Worm (Caenorhabditis elegans) whole organism, young adult: Measurements from ENCODE around the gene rab-6.1.

Experiments used
- B0261.1 ChIP-seq: sonication (generic microtip); optimal IDR thresholded peaks from 2 replicates; lab custom pipeline; 2016; ENCODE audit warnings: mild to moderate bottlenecking, missing genetic modification characterization, moderate library complexity, missing compliant biosample characterization
- B0336.3 ChIP-seq: fragments of 200-800 bp; sonication (Bioruptor generic); IDR thresholded peaks from 2 replicates; pipeline ENCODE4 v1.3.6; 2022; ENCODE audit warnings: missing genetic modification characterization, missing compliant biosample characterization
- C06A6.2 ChIP-seq: fragments of 200-800 bp; sonication (Bioruptor generic); conservative IDR thresholded peaks from 2 replicates; pipeline ENCODE4 v1.3.6; 2022; ENCODE audit warnings: missing genetic modification characterization, missing compliant biosample characterization
- C17E4.6 ChIP-seq: fragments of 200-800 bp; sonication (Bioruptor generic); IDR thresholded peaks from 2 replicates; pipeline ENCODE4 v1.3.6; 2022; ENCODE audit warnings: missing genetic modification reagents, missing genetic modification characterization, missing compliant biosample characterization
- F10E7.11 ChIP-seq: sonication (generic microtip); optimal IDR thresholded peaks from 2 replicates; lab custom pipeline; 2017; ENCODE audit warnings: mild to moderate bottlenecking, missing genetic modification characterization, moderate library complexity, missing compliant biosample characterization
- F57A8.1 ChIP-seq: fragments of 200-800 bp; sonication (Bioruptor generic); optimal IDR thresholded peaks from 2 replicates; lab custom pipeline; 2018; ENCODE audit warnings: mild to moderate bottlenecking, missing genetic modification characterization, moderate library complexity, missing compliant biosample characterization
- K11D2.4 ChIP-seq: fragments of 200-800 bp; sonication (Bioruptor generic); IDR thresholded peaks from 2 replicates; pipeline ENCODE4 v1.3.6; 2022; ENCODE audit warnings: missing genetic modification reagents, missing genetic modification characterization, missing compliant biosample characterization
- K12H6.12 ChIP-seq: fragments of 200-800 bp; sonication (Bioruptor generic); optimal IDR thresholded peaks from 2 replicates; lab custom pipeline; 2018; ENCODE audit warnings: mild to moderate bottlenecking, missing genetic modification characterization, missing compliant biosample characterization
- Y67H2A.10 ChIP-seq: fragments of 200-800 bp; sonication (Bioruptor generic); conservative IDR thresholded peaks from 2 replicates; pipeline ENCODE4 v1.3.6; 2022; ENCODE audit warnings: missing genetic modification reagents, missing genetic modification characterization, missing compliant biosample characterization
- Y79H2A.3 ChIP-seq: fragments of 200-800 bp; sonication (Bioruptor generic); conservative IDR thresholded peaks from 2 replicates; pipeline ENCODE4 v1.3.6; 2022; ENCODE audit warnings: missing genetic modification reagents, missing genetic modification characterization, missing compliant biosample characterization
- Y95B8A.8 ChIP-seq: fragments of 200-800 bp; sonication (Bioruptor generic); IDR thresholded peaks from 2 replicates; pipeline ENCODE4 v1.3.6; 2022; ENCODE audit warnings: missing genetic modification reagents, missing genetic modification characterization, missing compliant biosample characterization
- aptf-2 ChIP-seq: fragments of 200-800 bp; sonication (Bioruptor generic); conservative IDR thresholded peaks from 2 replicates; pipeline ENCODE4 v1.3.6; 2022; ENCODE audit warnings: missing genetic modification reagents, missing genetic modification characterization, missing compliant biosample characterization
- atf-7 ChIP-seq: sonication (generic microtip); optimal IDR thresholded peaks from 2 replicates; lab custom pipeline; 2017; ENCODE audit warnings: mild to moderate bottlenecking, missing genetic modification characterization, missing compliant biosample characterization
- attf-3 ChIP-seq: fragments of 200-800 bp; sonication (Bioruptor generic); conservative IDR thresholded peaks from 2 replicates; pipeline ENCODE4 v1.3.6; 2022; ENCODE audit warnings: missing genetic modification reagents, missing genetic modification characterization, missing compliant biosample characterization
- attf-6 ChIP-seq: fragments of 200-800 bp; sonication (Bioruptor generic); IDR thresholded peaks from 2 replicates; pipeline ENCODE4 v1.3.6; 2022; ENCODE audit warnings: missing genetic modification reagents, missing genetic modification characterization, missing compliant biosample characterization
- bed-2 ChIP-seq: fragments of 200-800 bp; sonication (Bioruptor generic); IDR thresholded peaks from 2 replicates; pipeline ENCODE4 v1.3.6; 2022; ENCODE audit warnings: missing genetic modification reagents, missing genetic modification characterization, missing compliant biosample characterization
- cebp-1 ChIP-seq, 2 experiments: fragments of 200-800 bp in 1 of 2; sonication (Bioruptor generic) in 1 of 2; sonication (generic microtip) in 1 of 2; IDR thresholded peaks in 1 of 2; optimal IDR thresholded peaks in 1 of 2; 2 replicates each; pipeline versions ENCODE4 v1.3.6 to Lab custom; 2017 to 2022; ENCODE audit warnings: missing compliant biosample characterization in 2 of 2, missing genetic modification characterization in 2 of 2, mild to moderate bottlenecking in 1 of 2, missing genetic modification reagents in 1 of 2, moderate library complexity in 1 of 2
- ceh-100 ChIP-seq: fragments of 200-800 bp; sonication (Bioruptor generic); IDR thresholded peaks from 2 replicates; pipeline ENCODE4 v1.3.6; 2022; ENCODE audit warnings: missing genetic modification reagents, missing genetic modification characterization, missing compliant biosample characterization
- ceh-27 ChIP-seq: fragments of 200-800 bp; sonication (Bioruptor generic); optimal IDR thresholded peaks from 2 replicates; lab custom pipeline; 2018; ENCODE audit warnings: mild to moderate bottlenecking, missing genetic modification characterization, moderate library complexity, missing compliant biosample characterization
- ceh-79 ChIP-seq: sonication (generic microtip); optimal IDR thresholded peaks from 2 replicates; lab custom pipeline; 2017; ENCODE audit warnings: mild to moderate bottlenecking, missing genetic modification characterization, missing compliant biosample characterization
- chd-7 ChIP-seq: sonication (generic microtip); optimal IDR thresholded peaks from 2 replicates; lab custom pipeline; 2016; ENCODE audit warnings: mild to moderate bottlenecking, missing genetic modification characterization, moderate library complexity, missing compliant biosample characterization
- die-1 ChIP-seq: sonication (generic microtip); optimal IDR thresholded peaks from 2 replicates; lab custom pipeline; 2016; ENCODE audit warnings: missing genotype, mild to moderate bottlenecking, missing genetic modification characterization, missing compliant biosample characterization
- dox-1 ChIP-seq: fragments of 200-800 bp; sonication (Bioruptor generic); IDR thresholded peaks from 2 replicates; pipeline ENCODE4 v1.3.6; 2022; ENCODE audit warnings: missing genetic modification reagents, missing genetic modification characterization, missing compliant biosample characterization
- dpl-1 ChIP-seq: fragments of 150-350 bp; optimal IDR thresholded peaks from 2 replicates; lab custom pipeline; 2014; ENCODE audit warnings: missing biosample characterization, missing genetic modification reagents, missing genetic modification characterization
- efl-1 ChIP-seq: fragments of 150-350 bp; optimal IDR thresholded peaks from 2 replicates; lab custom pipeline; 2014; ENCODE audit warnings: missing biosample characterization, missing genetic modification reagents, missing genetic modification characterization
- egl-18 ChIP-seq: fragments of 200-800 bp; sonication (Bioruptor generic); IDR thresholded peaks from 2 replicates; pipeline ENCODE4 v1.3.6; 2022; ENCODE audit warnings: missing genetic modification reagents, missing genetic modification characterization, missing compliant biosample characterization
- egrh-3 ChIP-seq: fragments of 200-800 bp; sonication (Bioruptor generic); IDR thresholded peaks from 2 replicates; pipeline ENCODE4 v1.3.6; 2022; ENCODE audit warnings: missing genetic modification reagents, missing genetic modification characterization, missing compliant biosample characterization
- him-1 ChIP-seq: sonication (generic microtip); optimal IDR thresholded peaks from 2 replicates; lab custom pipeline; 2016; ENCODE audit warnings: missing genotype, missing genetic modification reagents, missing genetic modification characterization, missing compliant biosample characterization
- hmg-20 ChIP-seq: fragments of 200-800 bp; sonication (Bioruptor generic); IDR thresholded peaks from 2 replicates; pipeline ENCODE4 v1.3.6; 2022; ENCODE audit warnings: missing genetic modification reagents, missing genetic modification characterization, missing compliant biosample characterization
- hsf-1 ChIP-seq: fragments of 200-800 bp; sonication (Bioruptor generic); IDR thresholded peaks from 2 replicates; pipeline ENCODE4 v1.3.6; 2022; ENCODE audit warnings: missing genetic modification reagents, missing genetic modification characterization, missing compliant biosample characterization
- let-607 ChIP-seq, 2 experiments: fragments of 200-800 bp in 1 of 2; sonication (Bioruptor generic) in 1 of 2; sonication (generic microtip) in 1 of 2; optimal IDR thresholded peaks; 2 replicates each; lab custom pipeline; 2016 to 2018; ENCODE audit warnings: mild to moderate bottlenecking in 2 of 2, missing compliant biosample characterization in 2 of 2, missing genetic modification characterization in 2 of 2, moderate library complexity in 2 of 2, missing genotype in 1 of 2
- lin-26 ChIP-seq: fragments of 200-800 bp; sonication (Bioruptor generic); IDR thresholded peaks from 2 replicates; pipeline ENCODE4 v1.3.6; 2022; ENCODE audit warnings: missing genetic modification reagents, missing genetic modification characterization, missing compliant biosample characterization
- lin-40 ChIP-seq: sonication (generic microtip); optimal IDR thresholded peaks from 2 replicates; lab custom pipeline; 2016; ENCODE audit warnings: missing genetic modification characterization, mild to moderate bottlenecking, missing compliant biosample characterization, missing genotype, missing genetic modification reagents
- lir-1 ChIP-seq: fragments of 200-800 bp; sonication (Bioruptor generic); conservative IDR thresholded peaks from 2 replicates; pipeline ENCODE4 v1.3.6; 2022; ENCODE audit warnings: missing genetic modification reagents, missing genetic modification characterization, missing compliant biosample characterization
- lsl-1 ChIP-seq: fragments of 200-800 bp; sonication (Bioruptor generic); optimal IDR thresholded peaks from 2 replicates; lab custom pipeline; 2018; ENCODE audit warnings: mild to moderate bottlenecking, missing genetic modification characterization, moderate library complexity, missing compliant biosample characterization
- mxl-1 ChIP-seq: sonication (generic microtip); optimal IDR thresholded peaks from 2 replicates; lab custom pipeline; 2016; ENCODE audit warnings: missing genetic modification characterization, missing compliant biosample characterization
- nfyb-1 ChIP-seq: fragments of 200-800 bp; sonication (Bioruptor generic); IDR thresholded peaks from 2 replicates; pipeline ENCODE4 v1.3.6; 2022; ENCODE audit warnings: missing genetic modification reagents, missing genetic modification characterization, missing compliant biosample characterization
- nhr-179 ChIP-seq: sonication (generic microtip); optimal IDR thresholded peaks from 2 replicates; lab custom pipeline; 2016; ENCODE audit warnings: mild to moderate bottlenecking, missing genetic modification characterization, missing compliant biosample characterization
- nhr-27 ChIP-seq: fragments of 200-800 bp; sonication (Bioruptor generic); optimal IDR thresholded peaks from 2 replicates; lab custom pipeline; 2018; ENCODE audit warnings: mild to moderate bottlenecking, missing genetic modification characterization, moderate library complexity, missing compliant biosample characterization
- rec-8 ChIP-seq, 2 experiments: sonication (generic microtip); optimal IDR thresholded peaks; 2 replicates each; lab custom pipeline; 2016; ENCODE audit warnings: mild to moderate bottlenecking in 2 of 2, missing genetic modification characterization in 2 of 2, missing genetic modification reagents in 2 of 2, missing genotype in 2 of 2, missing biosample characterization in 1 of 2, missing compliant biosample characterization in 1 of 2, moderate library complexity in 1 of 2
- sea-2 ChIP-seq: fragments of 200-800 bp; sonication (Bioruptor generic); IDR thresholded peaks from 2 replicates; pipeline ENCODE4 v1.3.6; 2022; ENCODE audit warnings: missing genetic modification characterization, missing compliant biosample characterization
- snpc-1.1 ChIP-seq: sonication (generic microtip); optimal IDR thresholded peaks from 2 replicates; lab custom pipeline; 2017; ENCODE audit warnings: missing genetic modification characterization, mild to moderate bottlenecking, missing compliant biosample characterization, antibody characterized with exemption, moderate library complexity, missing genotype, missing genetic modification reagents; ENCODE audit not compliant: insufficient read depth
- snpc-3.4 ChIP-seq: sonication (generic microtip); optimal IDR thresholded peaks from 2 replicates; lab custom pipeline; 2017; ENCODE audit warnings: missing genetic modification characterization, mild to moderate bottlenecking, missing compliant biosample characterization, antibody characterized with exemption, moderate library complexity, missing genotype, missing genetic modification reagents
- tbx-9 ChIP-seq: sonication (generic microtip); optimal IDR thresholded peaks from 2 replicates; lab custom pipeline; 2016; ENCODE audit warnings: borderline replicate concordance, missing genetic modification characterization, inconsistent platforms, missing compliant biosample characterization
- unc-130 ChIP-seq: sonication (generic microtip); optimal IDR thresholded peaks from 2 replicates; lab custom pipeline; 2016; ENCODE audit warnings: missing genetic modification reagents, missing genetic modification characterization, missing compliant biosample characterization
- ztf-22 ChIP-seq: fragments of 200-800 bp; sonication (Bioruptor generic); optimal IDR thresholded peaks from 2 replicates; lab custom pipeline; 2018; ENCODE audit warnings: mild to moderate bottlenecking, missing genetic modification characterization, moderate library complexity, missing compliant biosample characterization
- ztf-26 ChIP-seq: sonication (generic microtip); optimal IDR thresholded peaks from 2 replicates; lab custom pipeline; 2017; ENCODE audit warnings: missing genetic modification characterization, missing compliant biosample characterization

The rab-6.1 gene

ce11 chrIII:8983811-8984210 is 21.9 kb downstream of the rab-6.1 start (continued):
- TF ChIP-seq let-607 (tag; optimal IDR thresholded peaks at IDR 0.05; lab: Kevin White, UChicago) (no peak), hmg-20 (GFP tag; lab: Robert Waterston, UW) (no peak), rec-8 (tag; optimal IDR thresholded peaks at IDR 0.05; lab: Kevin White, UChicago) (no peak), sea-2 (no peak), K11D2.4 (peak; percentile 39; the same call in 1 of the 2 replicates), nhr-27 (tag; lab: Kevin White, UChicago) (no peak), egl-18 (no peak), ztf-26 (tag; lab: Kevin White, UChicago) (peak; percentile 19), egrh-3 (no peak), nhr-179 (tag; lab: Kevin White, UChicago) (no peak), B0261.1 (tag; lab: Kevin White, UChicago) (no peak), lir-1 (GFP tag; lab: Robert Waterston, UW) (no peak), F10E7.11 (tag; lab: Kevin White, UChicago) (no peak), Y79H2A.3 (GFP tag; lab: Robert Waterston, UW) (no peak), aptf-2 (no peak), tbx-9 (tag; lab: Kevin White, UChicago) (no peak), bed-2 (GFP tag; lab: Robert Waterston, UW) (no peak), ceh-27 (peak; percentile 31), efl-1 (no peak), lin-40 (tag; lab: Kevin White, UChicago) (no peak), snpc-3.4 (no peak), C17E4.6 (GFP tag; lab: Robert Waterston, UW) (no peak), atf-7 (tag; lab: Kevin White, UChicago) (no peak), ceh-79 (tag; lab: Kevin White, UChicago) (no peak), attf-6 (GFP tag; lab: Robert Waterston, UW) (no peak), C06A6.2 (GFP tag; lab: Robert Waterston, UW) (no peak), chd-7 (tag; lab: Kevin White, UChicago) (no peak), dpl-1 (GFP tag; lab: Kevin White, UChicago) (no peak), ztf-22 (GFP tag; lab: Kevin White, UChicago) (no peak), nfyb-1 (GFP tag; lab: Robert Waterston, UW) (no peak), Y67H2A.10 (no peak), B0336.3 (GFP tag; lab: Robert Waterston, UW) (no peak), him-1 (tag; lab: Kevin White, UChicago) (no peak), snpc-1.1 (tag; lab: Kevin White, UChicago) (no peak), cebp-1 (GFP tag; IDR thresholded peaks at IDR 0.05; lab: Robert Waterston, UW) (no peak), cebp-1 (tag; optimal IDR thresholded peaks at IDR 0.05; lab: Kevin White, UChicago) (no peak), lsl-1 (GFP tag; lab: Kevin White, UChicago) (no peak), unc-130 (GFP tag; lab: Kevin White, UChicago) (no peak), mxl-1 (tag; lab: Kevin White, UChicago) (no peak), die-1 (tag; lab: Kevin White, UChicago) (no peak), lin-26 (GFP tag; lab: Robert Waterston, UW) (no peak), F57A8.1 (GFP tag; lab: Kevin White, UChicago) (no peak), attf-3 (GFP tag; lab: Robert Waterston, UW) (no peak), dox-1 (no peak), K12H6.12 (no peak), Y95B8A.8 (no peak), ceh-100 (GFP tag; lab: Robert Waterston, UW) (no peak), hsf-1 (GFP tag; lab: Robert Waterston, UW) (peak; percentile 39; the same call in 1 of the 2 replicates)
